Fruit fly (Drosophila melanogaster): ENCODE results near the gene Ugt49B2.
A peak's percentile ranks its signal among the peaks of the same experiment; 100 is the strongest.

Ugt49B2 gene

DNA sequence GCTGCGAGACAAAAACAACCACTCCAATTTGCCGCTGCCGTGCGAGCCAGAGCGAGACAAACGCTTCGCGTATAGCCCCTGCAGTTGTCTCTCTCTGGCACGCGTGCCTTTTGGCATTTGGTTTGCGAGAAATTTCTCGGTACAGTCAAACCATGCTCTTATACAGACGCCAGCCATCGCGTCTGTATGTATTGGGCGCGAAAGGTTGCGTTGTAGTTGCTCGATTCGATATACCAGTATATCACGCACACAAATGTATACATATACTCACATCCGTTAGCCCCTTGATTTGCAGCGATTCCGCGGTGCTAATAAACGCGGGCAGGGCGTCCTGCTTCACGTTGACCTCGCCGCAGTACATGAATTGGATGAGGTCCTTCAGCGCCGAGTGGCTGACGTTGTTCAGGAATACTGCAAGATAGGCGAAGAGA is 23.2 kb downstream of the Ugt49B2 start (continued):
- TF ChIP-seq CG34406 (GFP tag; optimal IDR thresholded peaks at IDR 0.05) = no peak
- no peak; the same call in 1 of the 2 replicates for TF ChIP-seq CG11294 (GFP tag; IDR thresholded peaks at IDR 0.05)
- peak; percentile 60 for TF ChIP-seq CG15336 (GFP tag; IDR thresholded peaks at IDR 0.05)
- TF ChIP-seq CG6792 (GFP tag; optimal IDR thresholded peaks at IDR 0.05) = no peak
- peak; percentile 62 for TF ChIP-seq Eip78C (GFP tag)
- TF ChIP-seq CG7368 (GFP tag; optimal IDR thresholded peaks at IDR 0.05) = no peak
- TF ChIP-seq Ets21C (GFP tag; optimal IDR thresholded peaks at IDR 0.05) = no peak
- TF ChIP-seq Sox102F (GFP tag; optimal IDR thresholded peaks at IDR 0.05) = no peak
- TF ChIP-seq ss (GFP tag; optimal IDR thresholded peaks at IDR 0.05) = peak; percentile 72 to 80
- TF ChIP-seq Eip93F (GFP tag; optimal IDR thresholded peaks at IDR 0.05) = peak; percentile 63
- TF ChIP-seq lz (GFP tag; optimal IDR thresholded peaks at IDR 0.05) = no peak
- no peak for TF ChIP-seq achi (GFP tag; optimal IDR thresholded peaks at IDR 0.05)
- no peak for TF ChIP-seq cyc (GFP tag; optimal IDR thresholded peaks at IDR 0.05)
- TF ChIP-seq CG11902 (GFP tag; optimal IDR thresholded peaks at IDR 0.05) = no peak
- TF ChIP-seq dac (GFP tag; optimal IDR thresholded peaks at IDR 0.05) = peak; percentile 57
- TF ChIP-seq CG10669 (GFP tag; optimal IDR thresholded peaks at IDR 0.05) = no peak
- TF ChIP-seq CG8319 (GFP tag; optimal IDR thresholded peaks at IDR 0.05) = no peak
- peak; percentile 82 for TF ChIP-seq CG1621 (tag; optimal IDR thresholded peaks at IDR 0.05)
- no peak for TF ChIP-seq CG6276 (GFP tag; optimal IDR thresholded peaks at IDR 0.05)
- no peak for TF ChIP-seq vri (GFP tag; optimal IDR thresholded peaks at IDR 0.05)
- no peak for TF ChIP-seq fd85E (GFP tag; optimal IDR thresholded peaks at IDR 0.05)
- peak; percentile 70 for TF ChIP-seq CG6854 (GFP tag; optimal IDR thresholded peaks at IDR 0.05)
- TF ChIP-seq CG32006 (GFP tag; optimal IDR thresholded peaks at IDR 0.05) = no peak
- no peak for TF ChIP-seq spab (GFP tag; optimal IDR thresholded peaks at IDR 0.05)
- TF ChIP-seq topi (GFP tag; optimal IDR thresholded peaks at IDR 0.05) = no peak
- no peak for TF ChIP-seq Blimp-1 (GFP tag; optimal IDR thresholded peaks at IDR 0.05)
- TF ChIP-seq CG4318 (GFP tag; optimal IDR thresholded peaks at IDR 0.05) = no peak
- no peak for TF ChIP-seq Smox (GFP tag; optimal IDR thresholded peaks at IDR 0.05)
- no peak for TF ChIP-seq fkh (GFP tag; optimal IDR thresholded peaks at IDR 0.05)
- no peak for TF ChIP-seq fd59A (GFP tag; optimal IDR thresholded peaks at IDR 0.05)
- no peak for TF ChIP-seq CG10631 (GFP tag; optimal IDR thresholded peaks at IDR 0.05)
- TF ChIP-seq OdsH (GFP tag; optimal IDR thresholded peaks at IDR 0.05) = no peak
- TF ChIP-seq Gug (GFP tag; IDR thresholded peaks at IDR 0.05) = no peak
- no peak for TF ChIP-seq dsx (GFP tag; optimal IDR thresholded peaks at IDR 0.05; ENCODE audit: poor library complexity, severe bottlenecking)
- peak; percentile 43 for TF ChIP-seq CG6808 (GFP tag; optimal IDR thresholded peaks at IDR 0.05)

DNA sequence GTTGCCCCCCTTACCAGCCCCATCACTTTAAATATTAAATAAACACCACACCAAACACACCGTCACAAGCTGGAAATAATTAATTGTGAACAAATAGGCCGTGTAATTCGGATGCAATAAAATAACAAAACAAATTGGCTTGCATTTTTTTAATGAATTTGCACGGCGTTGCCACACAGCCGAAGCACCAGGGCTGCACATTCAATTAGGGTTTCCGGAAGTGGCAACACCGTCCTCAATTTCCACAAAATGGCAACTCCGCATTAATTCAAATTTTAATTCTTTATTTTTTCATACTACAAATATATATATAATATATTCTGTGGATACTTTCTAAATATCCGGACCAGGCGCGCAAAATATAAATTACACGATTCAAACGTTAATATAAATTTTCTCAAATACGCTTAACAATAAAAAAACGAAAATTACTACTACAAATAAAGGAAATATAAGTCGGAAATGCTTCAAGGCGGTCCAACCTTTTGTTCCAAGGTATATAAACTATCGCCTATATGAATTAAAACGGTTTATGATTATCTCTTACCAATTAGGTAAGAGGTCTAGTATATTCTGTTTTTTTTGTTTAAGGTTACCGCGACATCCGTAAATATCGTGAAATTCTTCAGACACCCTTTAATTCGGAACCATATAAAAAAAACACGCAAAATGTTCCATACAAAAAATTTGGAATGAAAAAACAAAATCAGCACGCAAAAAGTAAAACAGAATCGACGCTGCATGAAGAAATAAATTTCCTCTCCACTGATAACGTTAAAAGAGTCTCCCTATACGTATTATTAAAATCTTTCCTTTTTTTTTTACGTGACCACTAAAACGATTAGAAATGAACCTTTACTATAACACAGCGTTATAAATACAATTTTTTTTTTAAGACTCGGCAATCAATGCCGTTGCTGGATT is 25.9 kb downstream of the Ugt49B2 start:
- TF ChIP-seq CG6276 (GFP tag; optimal IDR thresholded peaks at IDR 0.05) = no peak
- TF ChIP-seq CG3032 (tag; optimal IDR thresholded peaks at IDR 0.05) = peak; percentile 24
- peak; percentile 7 for TF ChIP-seq lz (GFP tag; optimal IDR thresholded peaks at IDR 0.05)
- peak; percentile 56 for TF ChIP-seq CG6854 (GFP tag; optimal IDR thresholded peaks at IDR 0.05)
- TF ChIP-seq CG1621 (tag; optimal IDR thresholded peaks at IDR 0.05) = peak; percentile 61
- peak; percentile 18 for TF ChIP-seq esn (GFP tag; optimal IDR thresholded peaks at IDR 0.05)
- no peak for TF ChIP-seq acj6 (GFP tag; optimal IDR thresholded peaks at IDR 0.05)
- TF ChIP-seq CG7368 (GFP tag; optimal IDR thresholded peaks at IDR 0.05) = no peak
- TF ChIP-seq cyc (GFP tag; optimal IDR thresholded peaks at IDR 0.05) = peak; percentile 26
- TF ChIP-seq CG6808 (GFP tag; optimal IDR thresholded peaks at IDR 0.05) = peak; percentile 29
- peak; percentile 53 for TF ChIP-seq Eip78C (GFP tag)
- peak in 1 of 2 experiments; percentile 27 for TF ChIP-seq ss (GFP tag; optimal IDR thresholded peaks at IDR 0.05)
- peak in 1 of 2 experiments; percentile 19 for TF ChIP-seq salr (GFP tag; optimal IDR thresholded peaks at IDR 0.05)

Measured in whole organism, prepupa.